Worm (Caenorhabditis elegans) whole organism, midembryonic: Measurements from ENCODE around the gene F16B12.4.

Source experiments
- T22C8.4 ChIP-seq: fragments of 200-800 bp; sonication (Bioruptor generic); IDR thresholded peaks from 2 replicates; pipeline ENCODE4 v1.3.6; 2022; ENCODE audit warnings: missing genetic modification characterization, missing compliant biosample characterization
- cog-1 ChIP-seq: sonication (generic microtip); optimal IDR thresholded peaks from 2 replicates; lab custom pipeline; 2016; ENCODE audit warnings: missing genetic modification characterization, missing compliant biosample characterization
- flt-1 ChIP-seq: fragments of 200-800 bp; sonication (Bioruptor generic); IDR thresholded peaks from 2 replicates; pipeline ENCODE4 v1.3.6; 2022; ENCODE audit warnings: missing genetic modification characterization, missing compliant biosample characterization
- klf-2 ChIP-seq: fragments of 200-800 bp; sonication (Bioruptor generic); conservative IDR thresholded peaks from 2 replicates; pipeline ENCODE4 v1.3.6; 2022; ENCODE audit warnings: missing genetic modification reagents, missing genetic modification characterization, missing compliant biosample characterization
- med-1 ChIP-seq: sonication (generic microtip); optimal IDR thresholded peaks from 2 replicates; lab custom pipeline; 2017; ENCODE audit warnings: missing genetic modification characterization, mild to moderate bottlenecking, missing compliant biosample characterization, antibody characterized with exemption, missing genetic modification reagents; ENCODE audit not compliant: insufficient read depth
- ref-1 ChIP-seq: fragments of 200-800 bp; sonication (Bioruptor generic); conservative IDR thresholded peaks from 2 replicates; pipeline ENCODE4 v1.3.6; 2022; ENCODE audit warnings: missing genetic modification reagents, missing genetic modification characterization, missing compliant biosample characterization
- tab-1 ChIP-seq: fragments of 200-800 bp; sonication (Bioruptor generic); IDR thresholded peaks from 2 replicates; pipeline ENCODE4 v1.3.6; 2022; ENCODE audit warnings: missing genetic modification characterization, missing compliant biosample characterization
- ztf-23 ChIP-seq: fragments of 200-800 bp; sonication (Bioruptor generic); IDR thresholded peaks from 2 replicates; pipeline ENCODE4 v1.3.6; 2022; ENCODE audit warnings: missing genetic modification reagents, missing genetic modification characterization, missing compliant biosample characterization
- ztf-29 ChIP-seq: fragments of 200-800 bp; sonication (Bioruptor generic); IDR thresholded peaks from 2 replicates; pipeline ENCODE4 v1.3.6; 2022; ENCODE audit warnings: missing genetic modification reagents, missing genetic modification characterization, missing compliant biosample characterization

Gene F16B12.4

DNA sequence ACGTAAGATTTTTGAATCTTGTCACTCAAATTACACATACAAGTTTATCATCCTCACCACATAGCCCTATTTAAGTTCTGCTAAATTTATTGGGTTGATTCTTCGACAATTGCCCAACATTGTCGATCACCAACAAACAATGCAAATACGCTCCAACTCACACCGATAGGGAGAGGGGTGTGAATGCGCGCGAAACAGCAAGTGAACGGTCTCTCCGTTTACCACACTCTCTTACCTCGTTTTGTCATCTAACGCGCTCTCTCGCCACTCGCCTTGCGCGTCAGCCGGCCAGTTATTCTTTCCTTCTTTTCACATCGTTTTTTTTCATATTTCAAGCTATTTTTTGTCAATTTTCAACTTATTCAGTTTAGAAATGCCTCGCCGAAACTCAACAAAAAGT lies 3.5 kb upstream of the F16B12.4 start, which contains the start of gene F16B12.6:
Gene F16B12.6, plus strand, starts transcription at position 331 of the 400 bp plus-strand sequence.
- TF ChIP-seq flt-1 (peak; percentile 35; the same call in 1 of the 2 replicates), ztf-23 (no peak), ref-1 (no peak), ztf-29 (GFP tag; lab: Robert Waterston, UW) (no peak), cog-1 (tag; lab: Kevin White, UChicago) (peak; percentile 71), tab-1 (GFP tag; lab: Robert Waterston, UW) (no peak), med-1 (GFP tag; lab: Kevin White, UChicago) (no peak)

DNA sequence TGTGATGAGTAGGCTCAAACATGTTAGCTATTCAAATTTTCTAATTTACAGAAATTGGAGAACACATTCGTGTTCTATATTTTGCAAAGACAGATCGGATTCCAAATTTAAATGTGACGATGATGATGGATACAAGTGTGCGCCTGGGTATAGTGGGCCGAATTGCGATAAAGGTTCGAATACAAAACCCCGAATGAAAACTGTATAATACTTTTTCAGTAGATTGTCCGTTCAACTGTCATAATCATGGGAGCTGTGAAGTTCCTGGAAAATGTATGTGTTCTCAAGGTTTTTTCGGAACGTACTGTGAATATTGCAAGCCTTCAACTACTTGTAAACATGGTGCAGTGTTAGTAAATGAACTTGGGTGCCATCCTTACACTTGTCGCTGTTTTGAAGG lies 7.5 kb downstream of the F16B12.4 start:
- TF ChIP-seq ref-1 (no peak), ztf-29 (GFP tag; lab: Robert Waterston, UW) (no peak), med-1 (GFP tag; lab: Kevin White, UChicago) (no peak), flt-1 (no peak), tab-1 (GFP tag; lab: Robert Waterston, UW) (no peak), T22C8.4 (GFP tag; lab: Robert Waterston, UW) (no peak), ztf-23 (no peak), cog-1 (tag; lab: Kevin White, UChicago) (no peak), klf-2 (no peak)

DNA sequence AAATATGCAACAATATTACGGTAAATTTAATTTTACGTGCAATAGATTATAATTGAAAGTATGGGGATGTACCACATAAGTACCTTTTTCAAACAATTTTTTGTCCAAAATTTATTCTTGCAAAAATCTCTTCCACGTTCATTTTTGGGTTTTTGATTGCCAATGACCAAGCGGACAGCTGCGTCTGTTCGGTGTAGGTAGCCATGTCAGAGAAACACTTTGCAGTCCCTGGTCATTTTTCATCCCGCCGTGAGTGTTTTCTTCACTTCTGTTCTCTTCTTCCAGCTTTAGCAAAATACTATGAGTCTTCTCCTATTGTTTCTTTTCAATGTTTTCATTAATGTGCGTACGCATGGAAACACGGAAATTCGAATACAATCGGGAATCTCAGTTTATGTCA lies 8.4 kb downstream of the F16B12.4 start, which contains the start of gene dsl-4:
Gene dsl-4, plus strand, starts transcription at position 301 of the 400 bp plus-strand sequence.
- TF ChIP-seq ref-1: no peak
- no peak for TF ChIP-seq med-1 (GFP tag; lab: Kevin White, UChicago)
- no peak for TF ChIP-seq cog-1 (tag; lab: Kevin White, UChicago)
- no peak for TF ChIP-seq T22C8.4 (GFP tag; lab: Robert Waterston, UW)
- TF ChIP-seq ztf-29 (GFP tag; lab: Robert Waterston, UW): no peak
- no peak for TF ChIP-seq tab-1 (GFP tag; lab: Robert Waterston, UW)
- no peak for TF ChIP-seq klf-2
- TF ChIP-seq flt-1: no peak
- TF ChIP-seq ztf-23: no peak

DNA sequence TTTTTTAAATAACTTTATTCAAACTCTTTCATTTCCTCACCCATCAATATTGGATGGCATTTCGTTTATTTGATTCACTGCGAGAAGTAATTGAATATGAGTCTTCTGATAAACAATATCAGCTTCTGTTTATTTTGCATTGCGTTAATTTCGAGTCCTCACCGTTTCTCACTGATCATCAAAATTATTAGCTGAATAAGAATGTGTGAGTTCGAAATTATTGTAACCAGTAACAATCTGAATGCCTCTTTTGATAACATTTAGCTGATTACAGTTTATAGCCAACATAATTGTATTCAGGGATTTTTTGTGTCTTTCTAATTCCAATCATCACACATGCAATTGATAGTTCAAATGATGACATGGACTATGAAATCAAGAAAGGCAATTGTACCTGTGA lies 13.3 kb downstream of the F16B12.4 start, which contains the start of gene F16B12.1:
Gene F16B12.1, plus strand, starts transcription at position 301 of the 400 bp plus-strand sequence.
- TF ChIP-seq med-1 (GFP tag; lab: Kevin White, UChicago): no peak
- TF ChIP-seq tab-1 (GFP tag; lab: Robert Waterston, UW): no peak
- TF ChIP-seq cog-1 (tag; lab: Kevin White, UChicago): no peak
- TF ChIP-seq ref-1: no peak
- no peak for TF ChIP-seq ztf-29 (GFP tag; lab: Robert Waterston, UW)

DNA sequence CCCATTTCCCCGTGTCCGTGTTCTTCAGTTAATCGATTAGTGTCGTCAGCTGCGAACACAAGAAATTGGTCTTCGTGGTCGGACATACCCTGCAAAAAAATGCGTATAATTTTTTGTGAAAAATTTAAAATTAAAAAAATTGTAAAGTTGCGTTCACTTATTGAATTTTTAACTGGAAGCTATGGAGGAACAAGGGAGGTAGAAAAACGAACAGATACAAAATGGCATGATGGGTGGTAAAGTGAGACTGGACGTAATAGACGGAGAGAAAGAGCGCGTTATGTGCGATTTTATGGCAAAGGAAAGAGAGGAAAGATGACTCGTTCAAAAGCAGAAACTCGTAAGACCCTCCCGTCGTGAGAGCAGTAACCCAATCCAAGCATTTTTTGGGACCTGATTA lies 14.2 kb downstream of the F16B12.4 start, which contains the start of gene C33G3.6:
Gene C33G3.6, minus strand, starts transcription at position 101 of the 400 bp plus-strand sequence.
- no peak for TF ChIP-seq ref-1
- TF ChIP-seq flt-1: no peak
- TF ChIP-seq ztf-29 (GFP tag; lab: Robert Waterston, UW): no peak
- TF ChIP-seq klf-2: no peak
- TF ChIP-seq tab-1 (GFP tag; lab: Robert Waterston, UW): no peak
- no peak for TF ChIP-seq med-1 (GFP tag; lab: Kevin White, UChicago)
- no peak for TF ChIP-seq T22C8.4 (GFP tag; lab: Robert Waterston, UW)
- no peak for TF ChIP-seq ztf-23
- TF ChIP-seq cog-1 (tag; lab: Kevin White, UChicago): no peak

DNA sequence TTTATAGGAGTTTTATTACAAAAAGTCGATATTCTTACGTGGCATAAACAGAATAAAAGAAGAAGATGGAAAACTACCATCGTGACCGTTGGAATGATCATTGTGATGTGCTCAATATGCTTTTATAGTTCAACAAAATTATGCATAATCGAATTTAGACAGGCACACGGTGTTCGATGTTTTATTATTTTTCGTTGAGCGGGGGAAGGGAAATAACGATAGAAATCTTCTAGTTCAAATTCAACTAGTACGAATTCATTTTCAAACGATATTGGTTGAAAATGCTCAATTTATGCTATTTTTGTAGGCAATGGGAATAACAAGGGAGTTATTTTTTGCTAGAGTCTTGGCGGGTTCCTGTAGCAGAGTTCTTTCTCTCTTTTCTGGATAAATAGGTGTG lies 19.9 kb downstream of the F16B12.4 start, which contains the start of gene C33G3.5:
Gene C33G3.5, minus strand, starts transcription at position 101 of the 400 bp plus-strand sequence.
- TF ChIP-seq klf-2 (no peak), ztf-23 (no peak), tab-1 (GFP tag; lab: Robert Waterston, UW) (no peak), ztf-29 (GFP tag; lab: Robert Waterston, UW) (no peak), T22C8.4 (GFP tag; lab: Robert Waterston, UW) (no peak), cog-1 (tag; lab: Kevin White, UChicago) (no peak)

DNA sequence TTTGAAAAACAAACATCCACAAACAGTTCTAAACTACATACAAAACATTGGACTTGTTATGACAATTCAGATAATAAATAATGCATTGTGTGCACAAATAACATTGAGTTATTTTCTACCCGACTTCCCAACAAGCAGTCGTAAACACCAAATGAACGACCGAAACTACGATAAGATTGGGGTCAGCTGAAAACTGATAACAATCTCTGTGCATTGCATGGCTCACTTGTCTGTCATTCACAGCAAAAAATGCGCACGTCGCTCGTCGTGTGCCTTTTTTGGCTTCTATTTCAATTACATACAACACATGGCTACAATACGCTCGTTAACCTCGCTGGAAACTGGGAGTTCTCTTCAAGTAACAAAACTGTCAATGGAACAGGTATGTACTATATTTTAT lies 27.5 kb downstream of the F16B12.4 start, which contains the start of gene C33G3.4:
Gene C33G3.4, plus strand, starts transcription at position 213 of the 400 bp plus-strand sequence.
- TF ChIP-seq med-1 (GFP tag; lab: Kevin White, UChicago): no peak
- TF ChIP-seq cog-1 (tag; lab: Kevin White, UChicago): no peak
- TF ChIP-seq klf-2: no peak
- no peak for TF ChIP-seq ref-1
- no peak for TF ChIP-seq ztf-29 (GFP tag; lab: Robert Waterston, UW)
- no peak for TF ChIP-seq T22C8.4 (GFP tag; lab: Robert Waterston, UW)
- no peak for TF ChIP-seq flt-1
- TF ChIP-seq tab-1 (GFP tag; lab: Robert Waterston, UW): no peak
- TF ChIP-seq ztf-23: no peak

DNA sequence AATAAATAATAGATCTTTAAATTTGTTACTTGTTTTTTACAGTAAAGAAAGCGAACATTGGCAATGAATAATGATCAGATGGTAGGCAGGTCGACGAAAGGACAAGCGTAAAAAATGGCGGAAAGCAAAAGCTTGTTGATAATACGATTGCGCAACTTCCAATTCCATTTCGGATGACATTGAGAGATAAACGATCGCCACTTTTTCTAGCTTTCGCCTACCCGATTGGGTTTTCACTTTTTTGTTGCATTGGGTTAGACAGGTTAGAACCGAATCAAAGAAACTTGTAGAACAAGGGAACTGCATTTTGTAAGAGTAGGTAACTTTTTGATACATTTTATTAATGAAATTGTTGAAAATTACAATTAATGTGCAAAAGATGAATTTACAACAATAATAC lies 28.9 kb downstream of the F16B12.4 start:
- TF ChIP-seq med-1 (GFP tag; lab: Kevin White, UChicago): no peak
- no peak for TF ChIP-seq tab-1 (GFP tag; lab: Robert Waterston, UW)
- no peak for TF ChIP-seq T22C8.4 (GFP tag; lab: Robert Waterston, UW)
- no peak for TF ChIP-seq flt-1
- TF ChIP-seq ref-1: no peak
- TF ChIP-seq ztf-29 (GFP tag; lab: Robert Waterston, UW): no peak
- no peak for TF ChIP-seq cog-1 (tag; lab: Kevin White, UChicago)
- no peak for TF ChIP-seq klf-2
- no peak for TF ChIP-seq ztf-23

DNA sequence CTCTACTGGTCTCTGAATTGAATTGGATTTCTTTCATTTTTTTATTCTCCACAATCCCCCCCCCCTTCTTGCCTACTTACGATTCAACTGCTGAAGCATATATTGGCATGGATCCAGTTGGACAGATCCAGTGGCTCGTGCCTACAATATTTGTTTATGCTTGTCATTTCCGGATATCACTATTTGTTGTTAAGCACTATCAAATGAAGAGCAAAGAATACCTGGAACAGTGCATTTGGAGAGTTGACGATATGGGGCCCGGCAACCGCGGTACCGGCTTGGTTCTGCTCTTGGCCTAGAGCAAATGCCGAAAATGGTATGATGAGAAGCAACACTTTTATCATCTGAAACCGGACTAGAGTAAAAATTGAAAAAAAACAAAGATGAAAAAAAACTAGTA lies 30.8 kb downstream of the F16B12.4 start, which contains the start of gene lgc-21:
Gene lgc-21, minus strand, starts transcription at position 344 of the 400 bp plus-strand sequence.
- TF ChIP-seq ztf-29 (GFP tag; lab: Robert Waterston, UW): no peak
- TF ChIP-seq flt-1: no peak
- TF ChIP-seq klf-2: no peak
- TF ChIP-seq T22C8.4 (GFP tag; lab: Robert Waterston, UW): no peak
- TF ChIP-seq med-1 (GFP tag; lab: Kevin White, UChicago): no peak
- TF ChIP-seq ref-1: no peak
- no peak for TF ChIP-seq cog-1 (tag; lab: Kevin White, UChicago)
- TF ChIP-seq tab-1 (GFP tag; lab: Robert Waterston, UW): no peak
- TF ChIP-seq ztf-23: no peak

DNA sequence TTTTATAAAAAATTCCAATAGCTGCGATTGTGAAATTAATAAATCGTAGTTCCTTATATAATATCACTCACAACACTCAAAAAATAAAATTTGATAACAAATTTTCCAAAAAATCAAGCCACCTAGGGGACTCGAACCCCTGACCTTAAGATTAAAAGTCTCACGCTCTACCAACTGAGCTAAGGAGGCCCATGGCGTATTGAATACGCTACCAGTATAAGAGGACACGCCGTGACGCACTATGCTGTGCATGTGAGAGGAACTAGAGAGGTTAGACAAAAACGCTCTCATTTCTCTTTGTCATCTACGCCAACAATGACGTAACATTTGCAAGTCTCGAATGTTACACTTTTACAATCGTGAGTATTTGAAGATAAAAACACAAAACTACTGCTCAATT lies 34.6 kb downstream of the F16B12.4 start:
- peak; percentile 98 for TF ChIP-seq tab-1 (GFP tag; lab: Robert Waterston, UW)
- TF ChIP-seq med-1 (GFP tag; lab: Kevin White, UChicago): peak; percentile 84
- peak; percentile 88 for TF ChIP-seq cog-1 (tag; lab: Kevin White, UChicago)
- TF ChIP-seq T22C8.4 (GFP tag; lab: Robert Waterston, UW): peak; percentile 96
- TF ChIP-seq flt-1: peak; percentile 99
- peak; percentile 97 for TF ChIP-seq ztf-29 (GFP tag; lab: Robert Waterston, UW)
- peak; percentile 96 for TF ChIP-seq ztf-23
- TF ChIP-seq ref-1: peak; percentile 97
- peak; percentile 96 for TF ChIP-seq klf-2
